Fruit fly (Drosophila melanogaster): ENCODE results near the gene Srlp.
A peak's percentile ranks its signal among the peaks of the same experiment; 100 is the strongest.

- TF ChIP-seq Dip3 (GFP tag; optimal IDR thresholded peaks at IDR 0.05) = no peak
- TF ChIP-seq nom (GFP tag; optimal IDR thresholded peaks at IDR 0.05) = no peak
- TF ChIP-seq MESR4 (GFP tag; optimal IDR thresholded peaks at IDR 0.05) = peak; percentile 40
- no peak for TF ChIP-seq fru (optimal IDR thresholded peaks at IDR 0.05)
- TF ChIP-seq kay (GFP tag; optimal IDR thresholded peaks at IDR 0.05) = no peak
- TF ChIP-seq CG34224 (GFP tag; IDR thresholded peaks at IDR 0.05; ENCODE audit: partially characterized antibody) = peak; percentile 94
- no peak for TF ChIP-seq Bteb2 (GFP tag; optimal IDR thresholded peaks at IDR 0.05)
Measured at dm6 chr3R:12439401-12440143, 5.7 kb downstream of the Srlp start, which contains the start of gene Desat1.
